Fruit fly (Drosophila melanogaster): ENCODE results near the gene Sfp24Ba.
A peak's percentile ranks its signal among the peaks of the same experiment; 100 is the strongest.

Sfp24Ba gene

dm6 chr2L:3629466-3629865, 38.9 kb downstream of the Sfp24Ba start (continued):
- TF ChIP-seq Hmx (GFP tag; optimal IDR thresholded peaks at IDR 0.05) = no peak
- TF ChIP-seq H2.0 (GFP tag; IDR thresholded peaks at IDR 0.05) = no peak
- TF ChIP-seq HHEX (GFP tag; optimal IDR thresholded peaks at IDR 0.05) = peak; percentile 45
- no peak for TF ChIP-seq dmrt99B (tag; optimal IDR thresholded peaks at IDR 0.05)
- no peak for TF ChIP-seq sob (GFP tag; IDR thresholded peaks at IDR 0.05)
- 0 out of 2 replicates have a peak, but pooled peaks have one; percentile 8 for TF ChIP-seq CG32772 (GFP tag; IDR thresholded peaks at IDR 0.05)
- no peak for TF ChIP-seq CG2129 (GFP tag; IDR thresholded peaks at IDR 0.05; ENCODE audit: partially characterized antibody)
- no peak for TF ChIP-seq tap (tag; optimal IDR thresholded peaks at IDR 0.05)
- TF ChIP-seq CG6683 (GFP tag; optimal IDR thresholded peaks at IDR 0.05) = no peak
- no peak for TF ChIP-seq CG1603 (tag; optimal IDR thresholded peaks at IDR 0.05)
- TF ChIP-seq vnd (GFP tag; IDR thresholded peaks at IDR 0.05; ENCODE audit: partially characterized antibody) = no peak
- no peak for TF ChIP-seq ase (GFP tag; IDR thresholded peaks at IDR 0.05)
- no peak for TF ChIP-seq dm (GFP tag; optimal IDR thresholded peaks at IDR 0.05)
- no peak for TF ChIP-seq ap (GFP tag; IDR thresholded peaks at IDR 0.05)
- TF ChIP-seq gem (tag; optimal IDR thresholded peaks at IDR 0.05) = peak; percentile 63
- TF ChIP-seq az2 (GFP tag; optimal IDR thresholded peaks at IDR 0.05) = peak; percentile 13
- TF ChIP-seq Fer2 (tag; optimal IDR thresholded peaks at IDR 0.05) = no peak
- TF ChIP-seq toy (GFP tag; IDR thresholded peaks at IDR 0.05) = peak; percentile 17; the same call in 1 of the 2 replicates
- no peak for TF ChIP-seq CG12942 (GFP tag; optimal IDR thresholded peaks at IDR 0.05)
- no peak for TF ChIP-seq jing (GFP tag; optimal IDR thresholded peaks at IDR 0.05)
- no peak for TF ChIP-seq CG8290 (GFP tag; optimal IDR thresholded peaks at IDR 0.05)
- TF ChIP-seq CG8290 (tag; optimal IDR thresholded peaks at IDR 0.05) = peak in 1 of 2 experiments; percentile 13
- TF ChIP-seq CG4282 (GFP tag; optimal IDR thresholded peaks at IDR 0.05) = no peak
- no peak for TF ChIP-seq Max (GFP tag; optimal IDR thresholded peaks at IDR 0.05)
- TF ChIP-seq CG17385 (GFP tag; optimal IDR thresholded peaks at IDR 0.05) = no peak
- TF ChIP-seq sens-2 (GFP tag; IDR thresholded peaks at IDR 0.05) = no peak
- no peak for TF ChIP-seq CG1233 (GFP tag; optimal IDR thresholded peaks at IDR 0.05)
- TF ChIP-seq klu (GFP tag; IDR thresholded peaks at IDR 0.05) = peak; percentile 32; the same call in 1 of the 2 replicates
- TF ChIP-seq pita (GFP tag; optimal IDR thresholded peaks at IDR 0.05) = no peak
- peak; percentile 79 for TF ChIP-seq Drgx (GFP tag; IDR thresholded peaks at IDR 0.05)
- TF ChIP-seq HLH4C (GFP tag; IDR thresholded peaks at IDR 0.05; ENCODE audit: partially characterized antibody) = no peak
- TF ChIP-seq Oli (tag; optimal IDR thresholded peaks at IDR 0.05) = no peak
- no peak for TF ChIP-seq so (GFP tag; IDR thresholded peaks at IDR 0.05)
- no peak for TF ChIP-seq CG15073 (GFP tag; optimal IDR thresholded peaks at IDR 0.05)
- no peak for TF ChIP-seq HmgD (GFP tag; optimal IDR thresholded peaks at IDR 0.05)
- TF ChIP-seq CG2199 (GFP tag; IDR thresholded peaks at IDR 0.05) = no peak
- TF ChIP-seq ftz-f1 (GFP tag; optimal IDR thresholded peaks at IDR 0.05) = no peak
- no peak for TF ChIP-seq BtbVII (GFP tag; optimal IDR thresholded peaks at IDR 0.05)
- no peak for TF ChIP-seq CG9797 (GFP tag; optimal IDR thresholded peaks at IDR 0.05)
- TF ChIP-seq Lhr (GFP tag; optimal IDR thresholded peaks at IDR 0.05) = no peak
- peak; percentile 49 for TF ChIP-seq CG31224 (GFP tag; IDR thresholded peaks at IDR 0.05)
- peak; percentile 12 to 40 for TF ChIP-seq dpn (GFP tag; optimal IDR thresholded peaks at IDR 0.05)
- no peak for TF ChIP-seq cg (GFP tag; optimal IDR thresholded peaks at IDR 0.05)
- no peak for TF ChIP-seq CTCF (GFP tag; optimal IDR thresholded peaks at IDR 0.05)
- peak; percentile 46; the same call in 1 of the 2 replicates for TF ChIP-seq Taf1 (GFP tag; IDR thresholded peaks at IDR 0.05)
- TF ChIP-seq Hr39 (optimal IDR thresholded peaks at IDR 0.05) = no peak
- TF ChIP-seq CG10462 (GFP tag; optimal IDR thresholded peaks at IDR 0.05) = no peak
- no peak for TF ChIP-seq pros (GFP tag; optimal IDR thresholded peaks at IDR 0.05)
- TF ChIP-seq CG7928 (GFP tag; optimal IDR thresholded peaks at IDR 0.05) = no peak
- TF ChIP-seq CG7357 (GFP tag; IDR thresholded peaks at IDR 0.05) = peak; percentile 60; the same call in 1 of the 3 replicates
- TF ChIP-seq knrl (GFP tag; IDR thresholded peaks at IDR 0.05; ENCODE audit: partially characterized antibody) = no peak
- no peak for TF ChIP-seq ken (GFP tag; IDR thresholded peaks at IDR 0.05)
- TF ChIP-seq NK7.1 (GFP tag; optimal IDR thresholded peaks at IDR 0.05) = no peak
